Worm (Caenorhabditis elegans): ENCODE results near the gene msp-58.
"Not testable (repeated sequence)": the region's sequence is repeated elsewhere in the genome, so short reads cannot be mapped to it uniquely, and the experiment has no call there.

msp-58 gene

ce11 chrIV:5288932-5289331, 19.5 kb upstream of the msp-58 start:
- TF ChIP-seq ztf-23 (GFP tag; IDR thresholded peaks at IDR 0.05): no peak
- no peak for TF ChIP-seq ref-1 (GFP tag; conservative IDR thresholded peaks at IDR 0.05)
- TF ChIP-seq klf-2 (GFP tag; conservative IDR thresholded peaks at IDR 0.05): no peak
- no peak for TF ChIP-seq tab-1 (GFP tag; IDR thresholded peaks at IDR 0.05)
- no peak for TF ChIP-seq med-1 (GFP tag; optimal IDR thresholded peaks at IDR 0.05; ENCODE audit: insufficient read depth)
- TF ChIP-seq cog-1 (tag; optimal IDR thresholded peaks at IDR 0.05): no peak
- no peak for TF ChIP-seq flt-1 (GFP tag; IDR thresholded peaks at IDR 0.05)
- no peak for TF ChIP-seq T22C8.4 (GFP tag; IDR thresholded peaks at IDR 0.05)

DNA sequence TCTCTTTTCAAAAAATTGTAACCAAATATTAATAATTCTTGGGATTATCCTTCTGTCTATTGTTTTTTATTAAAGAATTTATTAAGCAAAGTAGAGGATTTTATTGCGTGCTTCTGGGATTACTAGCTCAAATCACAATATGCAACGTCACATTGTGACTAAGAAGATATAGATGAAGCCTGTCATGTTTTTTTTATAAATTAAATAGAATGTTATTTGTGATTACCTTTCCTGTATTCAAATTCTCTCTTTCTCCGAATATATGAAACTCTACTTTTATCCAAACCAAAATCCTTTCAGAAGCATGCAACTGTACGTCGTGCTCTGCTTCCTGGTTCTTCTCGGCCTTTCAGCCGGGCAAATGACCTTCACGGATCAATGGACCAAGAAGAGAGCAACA, 17.8 kb upstream of the msp-58 start, which contains the start of gene nlp-47:
TSS of gene nlp-47 (plus strand) at position 301 of the 400 bp plus-strand sequence.
- TF ChIP-seq tab-1 (GFP tag; IDR thresholded peaks at IDR 0.05) (no peak), klf-2 (GFP tag; conservative IDR thresholded peaks at IDR 0.05) (no peak), med-1 (GFP tag; optimal IDR thresholded peaks at IDR 0.05; ENCODE audit: insufficient read depth) (no peak), cog-1 (tag; optimal IDR thresholded peaks at IDR 0.05) (no peak), flt-1 (GFP tag; IDR thresholded peaks at IDR 0.05) (no peak), ztf-23 (GFP tag; IDR thresholded peaks at IDR 0.05) (no peak), T22C8.4 (GFP tag; IDR thresholded peaks at IDR 0.05) (no peak), ref-1 (GFP tag; conservative IDR thresholded peaks at IDR 0.05) (no peak), ztf-29 (GFP tag; IDR thresholded peaks at IDR 0.05) (no peak)

DNA sequence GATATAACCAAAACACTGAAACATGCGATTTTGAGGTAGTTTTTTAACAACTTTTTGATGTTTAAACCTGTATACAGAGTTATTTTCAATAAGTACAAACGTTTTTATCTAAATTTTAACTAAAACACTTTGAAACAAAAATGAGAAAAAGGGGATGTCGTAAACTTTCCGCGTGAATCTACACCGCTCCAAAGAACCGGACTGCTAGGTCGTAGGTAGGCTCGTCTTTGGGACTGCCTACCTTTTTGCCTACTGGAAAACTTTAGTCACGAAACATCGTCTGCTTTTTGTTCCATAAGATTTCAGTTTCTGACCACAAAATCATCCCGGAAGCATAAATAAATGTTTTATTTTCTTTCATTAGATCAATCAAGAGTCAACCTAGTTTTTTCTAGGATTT, 17.2 kb upstream of the msp-58 start:
- no peak for TF ChIP-seq tab-1 (GFP tag; IDR thresholded peaks at IDR 0.05)
- no peak for TF ChIP-seq T22C8.4 (GFP tag; IDR thresholded peaks at IDR 0.05)
- no peak for TF ChIP-seq ref-1 (GFP tag; conservative IDR thresholded peaks at IDR 0.05)
- no peak for TF ChIP-seq cog-1 (tag; optimal IDR thresholded peaks at IDR 0.05)
- TF ChIP-seq ztf-29 (GFP tag; IDR thresholded peaks at IDR 0.05): no peak
- no peak for TF ChIP-seq ztf-23 (GFP tag; IDR thresholded peaks at IDR 0.05)
- TF ChIP-seq med-1 (GFP tag; optimal IDR thresholded peaks at IDR 0.05; ENCODE audit: insufficient read depth): no peak
- TF ChIP-seq flt-1 (GFP tag; IDR thresholded peaks at IDR 0.05): no peak
- TF ChIP-seq klf-2 (GFP tag; conservative IDR thresholded peaks at IDR 0.05): no peak

DNA sequence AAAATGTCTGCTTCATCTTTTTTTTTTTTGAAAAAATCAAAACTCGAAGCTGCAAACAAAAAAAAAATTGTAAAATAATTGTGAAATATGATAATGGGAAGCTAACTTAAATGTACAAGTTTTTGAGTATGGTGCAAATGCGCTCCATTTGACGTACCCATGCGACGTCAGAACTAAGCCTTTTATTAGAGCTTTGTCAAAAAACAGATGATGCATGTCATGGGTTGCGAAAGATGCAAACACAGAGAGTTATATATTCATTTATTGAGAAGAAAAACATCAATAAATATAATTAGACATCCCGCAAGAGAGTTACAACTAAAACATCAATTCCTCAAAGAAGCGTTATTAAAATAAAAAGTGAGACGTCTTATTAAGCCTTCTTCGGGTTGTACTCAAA, 13.9 kb upstream of the msp-58 start:
- TF ChIP-seq tab-1 (GFP tag; IDR thresholded peaks at IDR 0.05): no peak
- no peak for TF ChIP-seq T22C8.4 (GFP tag; IDR thresholded peaks at IDR 0.05)
- no peak for TF ChIP-seq ztf-23 (GFP tag; IDR thresholded peaks at IDR 0.05)
- TF ChIP-seq ztf-29 (GFP tag; IDR thresholded peaks at IDR 0.05): no peak
- no peak for TF ChIP-seq flt-1 (GFP tag; IDR thresholded peaks at IDR 0.05)
- TF ChIP-seq med-1 (GFP tag; optimal IDR thresholded peaks at IDR 0.05; ENCODE audit: insufficient read depth): no peak
- TF ChIP-seq ref-1 (GFP tag; conservative IDR thresholded peaks at IDR 0.05): no peak
- no peak for TF ChIP-seq cog-1 (tag; optimal IDR thresholded peaks at IDR 0.05)
- no peak for TF ChIP-seq klf-2 (GFP tag; conservative IDR thresholded peaks at IDR 0.05)

- TF ChIP-seq tab-1 (GFP tag; IDR thresholded peaks at IDR 0.05); cog-1 (tag; optimal IDR thresholded peaks at IDR 0.05); klf-2 (GFP tag; conservative IDR thresholded peaks at IDR 0.05): not testable (repeated sequence)
Measured at ce11 chrIV:5295240-5295639, 13.2 kb upstream of the msp-58 start, which contains the start of gene msp-51. Gene msp-51 (minus strand): TSS chrIV:5295340.

DNA sequence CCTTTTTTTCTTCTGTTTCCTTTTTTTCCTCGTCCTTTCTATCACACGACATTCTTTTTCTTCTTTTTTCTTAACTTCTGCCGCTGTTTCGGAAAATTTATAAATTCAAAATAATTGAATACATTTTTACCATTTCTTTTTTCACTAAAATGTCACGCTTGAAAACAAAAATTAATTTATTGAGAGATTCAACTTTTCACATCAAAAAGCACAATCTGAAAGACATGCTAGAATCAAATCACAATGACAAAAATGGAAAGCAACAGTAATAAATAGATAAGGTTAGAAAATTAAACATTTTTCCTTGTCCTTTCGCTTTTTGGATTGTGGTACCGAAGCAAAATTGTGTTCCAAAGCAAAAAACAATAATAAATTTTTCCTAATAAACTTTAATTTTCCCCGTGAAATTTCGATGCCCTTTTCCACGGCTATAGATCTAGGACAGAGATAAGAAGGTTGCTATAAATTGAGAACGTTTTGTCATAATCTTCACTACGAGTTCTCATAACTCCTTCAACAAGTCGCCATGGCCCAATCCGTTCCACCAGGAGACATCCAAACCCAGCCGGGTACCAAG, 10.9 kb upstream of the msp-58 start, which contains the start of the genes ZK354.6 and msp-113:
TSS of gene ZK354.6 (minus strand) at position 101 of the 577 bp plus-strand sequence.
TSS of gene msp-113 (plus strand) at position 527 of the 577 bp plus-strand sequence.
- TF ChIP-seq flt-1 (GFP tag; IDR thresholded peaks at IDR 0.05) (no peak), T22C8.4 (GFP tag; IDR thresholded peaks at IDR 0.05) (no peak), ztf-23 (GFP tag; IDR thresholded peaks at IDR 0.05) (no peak), tab-1 (GFP tag; IDR thresholded peaks at IDR 0.05) (no peak)

DNA sequence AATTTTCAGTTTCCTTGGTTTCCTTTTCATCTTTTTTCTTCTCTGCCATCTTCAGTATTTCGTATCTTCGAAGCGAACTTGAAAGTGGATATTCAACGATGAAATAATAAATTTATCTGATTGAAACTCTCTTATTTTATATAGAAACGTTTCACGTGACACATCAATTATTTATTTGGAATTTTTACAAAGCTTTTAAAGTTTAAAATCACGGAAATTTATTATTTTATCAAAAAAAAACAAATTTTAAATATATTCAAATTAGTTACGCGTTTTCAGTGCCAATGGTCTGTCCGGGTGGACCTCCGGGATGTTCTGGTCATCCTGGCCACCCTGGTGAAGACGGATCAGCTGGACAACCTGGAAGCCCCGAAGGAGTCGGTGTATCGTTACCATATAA, 5.4 kb upstream of the msp-58 start, which contains the start of gene ZK354.7:
TSS of gene ZK354.7 (minus strand) at position 101 of the 400 bp plus-strand sequence.
- TF ChIP-seq klf-2 (GFP tag; conservative IDR thresholded peaks at IDR 0.05) (no peak), T22C8.4 (GFP tag; IDR thresholded peaks at IDR 0.05) (no peak), flt-1 (GFP tag; IDR thresholded peaks at IDR 0.05) (no peak), tab-1 (GFP tag; IDR thresholded peaks at IDR 0.05) (no peak), ztf-29 (GFP tag; IDR thresholded peaks at IDR 0.05) (no peak)

DNA sequence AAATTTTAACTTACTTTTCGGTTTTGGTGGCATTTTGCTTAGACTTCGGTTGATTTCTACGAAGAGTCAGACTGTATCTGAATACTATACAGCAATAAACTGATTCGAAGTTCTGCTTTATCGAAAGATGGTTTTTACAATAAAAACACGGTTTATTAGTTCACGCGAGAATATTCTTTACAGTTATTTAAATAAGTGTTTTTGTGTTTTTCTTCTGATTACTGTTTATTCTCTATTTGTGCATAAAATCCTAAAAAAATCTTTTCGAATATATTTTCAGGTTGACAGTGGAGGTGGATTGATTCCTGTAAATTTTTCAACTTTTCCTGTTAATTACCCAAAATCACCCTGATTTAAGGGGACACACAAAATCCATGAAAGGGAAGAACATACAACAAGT, 2.4 kb upstream of the msp-58 start, which contains the start of gene ZK354.8:
TSS of gene ZK354.8 (minus strand) at position 101 of the 400 bp plus-strand sequence.
- no peak for TF ChIP-seq cog-1 (tag; optimal IDR thresholded peaks at IDR 0.05)
- TF ChIP-seq med-1 (GFP tag; optimal IDR thresholded peaks at IDR 0.05; ENCODE audit: insufficient read depth): no peak
- no peak for TF ChIP-seq T22C8.4 (GFP tag; IDR thresholded peaks at IDR 0.05)
- TF ChIP-seq klf-2 (GFP tag; conservative IDR thresholded peaks at IDR 0.05): no peak
- TF ChIP-seq ztf-23 (GFP tag; IDR thresholded peaks at IDR 0.05): no peak
- no peak for TF ChIP-seq ref-1 (GFP tag; conservative IDR thresholded peaks at IDR 0.05)
- no peak for TF ChIP-seq tab-1 (GFP tag; IDR thresholded peaks at IDR 0.05)
- TF ChIP-seq flt-1 (GFP tag; IDR thresholded peaks at IDR 0.05): no peak
- TF ChIP-seq ztf-29 (GFP tag; IDR thresholded peaks at IDR 0.05): no peak

ce11 chrIV:5309742-5310141, 1.3 kb downstream of the msp-58 start, which contains the start of gene ZK354.3:
Gene ZK354.3 (plus strand): TSS chrIV:5310042.
- TF ChIP-seq ztf-23 (GFP tag; IDR thresholded peaks at IDR 0.05): no peak
- TF ChIP-seq klf-2 (GFP tag; conservative IDR thresholded peaks at IDR 0.05): no peak
- no peak for TF ChIP-seq med-1 (GFP tag; optimal IDR thresholded peaks at IDR 0.05; ENCODE audit: insufficient read depth)
- no peak for TF ChIP-seq ztf-29 (GFP tag; IDR thresholded peaks at IDR 0.05)
- no peak for TF ChIP-seq ref-1 (GFP tag; conservative IDR thresholded peaks at IDR 0.05)
- TF ChIP-seq tab-1 (GFP tag; IDR thresholded peaks at IDR 0.05): no peak
- no peak for TF ChIP-seq cog-1 (tag; optimal IDR thresholded peaks at IDR 0.05)
- no peak for TF ChIP-seq flt-1 (GFP tag; IDR thresholded peaks at IDR 0.05)
- no peak for TF ChIP-seq T22C8.4 (GFP tag; IDR thresholded peaks at IDR 0.05)

DNA sequence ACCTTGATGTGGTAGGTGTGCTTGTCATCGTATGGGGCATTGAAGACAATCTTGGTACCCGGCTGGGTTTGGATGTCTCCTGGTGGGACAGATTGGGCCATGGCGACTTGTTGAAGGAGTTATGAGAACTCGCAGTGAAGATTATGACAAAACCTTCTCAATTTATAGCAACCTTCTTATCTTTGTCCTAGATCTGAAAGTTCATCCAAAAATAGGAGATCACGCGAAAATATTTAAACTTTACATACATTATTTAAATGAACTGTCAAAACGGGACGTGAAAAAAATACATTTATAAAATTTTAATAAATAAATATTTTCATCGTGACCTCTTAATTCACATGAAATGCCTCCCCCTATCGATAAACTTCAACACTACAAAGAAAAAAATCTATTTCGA, 4.6 kb downstream of the msp-58 start, which contains the start of the genes msp-59 and ZK354.2:
TSS of gene msp-59 (minus strand) at position 101 of the 400 bp plus-strand sequence.
TSS of gene ZK354.2 (plus strand) at position 395 of the 400 bp plus-strand sequence.
- TF ChIP-seq ztf-29, flt-1, T22C8.4 (GFP tag; IDR thresholded peaks at IDR 0.05): not testable (repeated sequence)

All from whole organism, midembryonic.